Fruit fly (Drosophila melanogaster) whole organism, prepupa: ENCODE measurements around the gene Lcp65Ad.
A peak's percentile ranks its signal among the peaks of the same experiment; 100 is the strongest.

Experiments used
- CG10631 ChIP-seq: fragments of 200-800 bp; sonication (Bioruptor generic); optimal IDR thresholded peaks from 2 replicates; lab custom pipeline; 2016; ENCODE audit warnings: missing biosample characterization, missing genetic modification characterization
- CG11294 ChIP-seq: fragments of 200-800 bp; sonication (Bioruptor generic); IDR thresholded peaks from 2 replicates; pipeline ENCODE4 v1.3.6; 2022; ENCODE audit warnings: missing biosample characterization, missing genetic modification characterization
- CG11762 ChIP-seq: fragments of 200-800 bp; sonication (Bioruptor generic); optimal IDR thresholded peaks from 3 replicates; lab custom pipeline; 2016; ENCODE audit warnings: missing biosample characterization, missing genetic modification characterization; ENCODE audit not compliant: insufficient read depth
- CG15336 ChIP-seq: fragments of 200-800 bp; sonication (Bioruptor generic); IDR thresholded peaks from 2 replicates; pipeline ENCODE4 v1.3.6; 2022; ENCODE audit warnings: missing biosample characterization, missing genetic modification characterization
- CG16779 ChIP-seq: fragments of 200-800 bp; sonication (Bioruptor generic); optimal IDR thresholded peaks from 3 replicates; lab custom pipeline; 2017; ENCODE audit warnings: missing biosample characterization, mild to moderate bottlenecking, missing genetic modification characterization
- CG31627 ChIP-seq: fragments of 200-800 bp; sonication (Bioruptor generic); optimal IDR thresholded peaks from 3 replicates; lab custom pipeline; 2016; ENCODE audit warnings: missing biosample characterization, missing genetic modification characterization
- CG32006 ChIP-seq: fragments of 200-800 bp; sonication (Bioruptor generic); optimal IDR thresholded peaks from 3 replicates; lab custom pipeline; 2017; ENCODE audit warnings: missing biosample characterization, mild to moderate bottlenecking, missing genetic modification characterization
- CG34406 ChIP-seq: fragments of 200-800 bp; sonication (Bioruptor generic); optimal IDR thresholded peaks from 3 replicates; lab custom pipeline; 2016; ENCODE audit warnings: missing biosample characterization, missing genetic modification characterization
- CG3919 ChIP-seq: fragments of 200-800 bp; sonication (Bioruptor generic); optimal IDR thresholded peaks from 3 replicates; lab custom pipeline; 2016; ENCODE audit warnings: missing biosample characterization, missing genetic modification characterization
- CG4318 ChIP-seq: fragments of 200-800 bp; sonication (Bioruptor generic); optimal IDR thresholded peaks from 3 replicates; lab custom pipeline; 2017; ENCODE audit warnings: missing biosample characterization, mild to moderate bottlenecking, missing genetic modification characterization
- CG6163 ChIP-seq: fragments of 200-800 bp; sonication (Bioruptor generic); IDR thresholded peaks from 3 replicates; pipeline ENCODE4 v1.3.6; 2022; ENCODE audit warnings: missing biosample characterization, missing genetic modification characterization
- CG6854 ChIP-seq: fragments of 200-800 bp; sonication (Bioruptor generic); optimal IDR thresholded peaks from 2 replicates; lab custom pipeline; 2017; ENCODE audit warnings: missing biosample characterization, mild to moderate bottlenecking, missing genetic modification characterization
- CG7368 ChIP-seq: fragments of 200-800 bp; sonication (Bioruptor generic); optimal IDR thresholded peaks from 3 replicates; lab custom pipeline; 2016; ENCODE audit warnings: missing biosample characterization, missing genetic modification characterization
- CG8319 ChIP-seq: fragments of 200-800 bp; sonication (Bioruptor generic); optimal IDR thresholded peaks from 3 replicates; lab custom pipeline; 2016; ENCODE audit warnings: missing biosample characterization, missing genetic modification characterization
- Eip78C ChIP-seq: fragments of 200-800 bp; sonication (Bioruptor generic); peaks from one replicate; lab custom pipeline; 2016; ENCODE audit warnings: missing biosample characterization, missing genetic modification characterization
- Eip93F ChIP-seq: fragments of 200-800 bp; sonication (Bioruptor generic); optimal IDR thresholded peaks from 2 replicates; lab custom pipeline; 2016; ENCODE audit warnings: missing biosample characterization, mild to moderate bottlenecking, missing genetic modification characterization
- Hr39 ChIP-seq: fragments of 200-800 bp; sonication (Bioruptor generic); optimal IDR thresholded peaks from 2 replicates; lab custom pipeline; 2016; ENCODE audit warnings: missing biosample characterization, missing genetic modification characterization
- Lpt ChIP-seq: fragments of 200-800 bp; sonication (Bioruptor generic); optimal IDR thresholded peaks from 3 replicates; lab custom pipeline; 2016; ENCODE audit warnings: missing biosample characterization, missing genetic modification characterization
- OdsH ChIP-seq: fragments of 200-800 bp; sonication (Bioruptor generic); optimal IDR thresholded peaks from 3 replicates; lab custom pipeline; 2016; ENCODE audit warnings: missing biosample characterization, missing genetic modification characterization
- achi ChIP-seq: fragments of 200-800 bp; sonication (Bioruptor generic); optimal IDR thresholded peaks from 3 replicates; lab custom pipeline; 2016; ENCODE audit warnings: missing biosample characterization, missing genetic modification characterization
- acj6 ChIP-seq: fragments of 200-800 bp; sonication (Bioruptor generic); optimal IDR thresholded peaks from 3 replicates; lab custom pipeline; 2016; ENCODE audit warnings: missing biosample characterization, missing genetic modification characterization
- cyc ChIP-seq: fragments of 200-800 bp; sonication (Bioruptor generic); optimal IDR thresholded peaks from 3 replicates; lab custom pipeline; 2016; ENCODE audit warnings: missing biosample characterization, missing genetic modification characterization
- dac ChIP-seq: fragments of 200-800 bp; sonication (Bioruptor generic); optimal IDR thresholded peaks from 2 replicates; lab custom pipeline; 2017; ENCODE audit warnings: missing biosample characterization, mild to moderate bottlenecking, missing genetic modification characterization
- eg ChIP-seq: fragments of 200-800 bp; sonication (Bioruptor generic); IDR thresholded peaks from 3 replicates; pipeline ENCODE4 v1.3.6; 2022; ENCODE audit warnings: missing biosample characterization, missing genetic modification characterization
- esn ChIP-seq: fragments of 200-800 bp; sonication (Bioruptor generic); optimal IDR thresholded peaks from 2 replicates; lab custom pipeline; 2016; ENCODE audit warnings: missing biosample characterization, mild to moderate bottlenecking, missing genetic modification characterization, moderate library complexity
- fkh ChIP-seq: fragments of 200-800 bp; sonication (Bioruptor generic); optimal IDR thresholded peaks from 3 replicates; lab custom pipeline; 2017; ENCODE audit warnings: missing biosample characterization, mild to moderate bottlenecking, missing genetic modification characterization, moderate library complexity
- lz ChIP-seq: fragments of 200-800 bp; sonication (Bioruptor generic); optimal IDR thresholded peaks from 3 replicates; lab custom pipeline; 2016; ENCODE audit warnings: missing biosample characterization, missing genetic modification characterization
- net ChIP-seq: fragments of 200-800 bp; sonication (Bioruptor generic); optimal IDR thresholded peaks from 3 replicates; lab custom pipeline; 2016; ENCODE audit warnings: missing biosample characterization, missing genetic modification characterization
- pdm3 ChIP-seq: fragments of 200-800 bp; sonication (Bioruptor generic); optimal IDR thresholded peaks from 3 replicates; lab custom pipeline; 2016; ENCODE audit warnings: missing biosample characterization, missing genetic modification characterization
- spab ChIP-seq: fragments of 200-800 bp; sonication (Bioruptor generic); optimal IDR thresholded peaks from 2 replicates; lab custom pipeline; 2017; ENCODE audit warnings: missing biosample characterization, mild to moderate bottlenecking, missing genetic modification characterization, missing genetic modification reagents
- topi ChIP-seq: fragments of 200-800 bp; sonication (Bioruptor generic); optimal IDR thresholded peaks from 3 replicates; lab custom pipeline; 2016; ENCODE audit warnings: missing biosample characterization, missing genetic modification characterization
- vri ChIP-seq: fragments of 200-800 bp; sonication (Bioruptor generic); optimal IDR thresholded peaks from 3 replicates; lab custom pipeline; 2016; ENCODE audit warnings: missing biosample characterization, mild to moderate bottlenecking, missing genetic modification characterization

The Lcp65Ad gene

DNA sequence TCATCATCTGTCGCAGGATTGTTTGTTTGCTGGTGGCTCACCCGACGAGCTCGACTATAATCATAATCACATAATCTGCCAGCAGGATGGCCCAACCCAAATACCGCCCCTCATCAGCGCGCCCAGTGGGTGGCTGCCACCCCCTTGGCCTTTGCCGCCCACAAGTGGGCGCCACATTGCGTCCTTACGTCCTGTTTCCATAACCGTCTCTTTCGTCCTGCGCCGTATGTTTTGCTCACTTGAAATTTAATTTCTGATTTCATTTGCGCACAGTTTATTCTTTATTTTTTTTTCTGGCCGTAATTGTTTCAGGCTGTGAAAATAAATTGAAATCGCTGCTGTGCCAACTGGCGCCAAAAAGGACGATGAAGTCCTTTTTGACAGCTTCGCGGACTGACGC, 37.8 kb upstream of the Lcp65Ad start:
- no peak for TF ChIP-seq CG31627
- TF ChIP-seq net (GFP tag; lab: Kevin White, UChicago) = no peak
- TF ChIP-seq CG11294 (GFP tag; lab: Robert Waterston, UW) = no peak
- no peak for TF ChIP-seq dac (GFP tag; lab: Kevin White, UChicago)
- no peak for TF ChIP-seq CG3919
- no peak for TF ChIP-seq CG6163 (GFP tag; lab: Robert Waterston, UW)
- TF ChIP-seq vri (GFP tag; lab: Kevin White, UChicago) = no peak
- TF ChIP-seq CG10631 (GFP tag; lab: Kevin White, UChicago) = no peak
- TF ChIP-seq Lpt (GFP tag; lab: Kevin White, UChicago) = no peak
- no peak for TF ChIP-seq Eip78C (GFP tag; lab: Kevin White, UChicago)
- no peak for TF ChIP-seq esn (GFP tag; lab: Kevin White, UChicago)
- TF ChIP-seq CG34406 (GFP tag; lab: Kevin White, UChicago) = no peak
- TF ChIP-seq achi = no peak
- no peak for TF ChIP-seq CG32006 (GFP tag; lab: Kevin White, UChicago)
- TF ChIP-seq CG8319 (GFP tag; lab: Kevin White, UChicago) = no peak

DNA sequence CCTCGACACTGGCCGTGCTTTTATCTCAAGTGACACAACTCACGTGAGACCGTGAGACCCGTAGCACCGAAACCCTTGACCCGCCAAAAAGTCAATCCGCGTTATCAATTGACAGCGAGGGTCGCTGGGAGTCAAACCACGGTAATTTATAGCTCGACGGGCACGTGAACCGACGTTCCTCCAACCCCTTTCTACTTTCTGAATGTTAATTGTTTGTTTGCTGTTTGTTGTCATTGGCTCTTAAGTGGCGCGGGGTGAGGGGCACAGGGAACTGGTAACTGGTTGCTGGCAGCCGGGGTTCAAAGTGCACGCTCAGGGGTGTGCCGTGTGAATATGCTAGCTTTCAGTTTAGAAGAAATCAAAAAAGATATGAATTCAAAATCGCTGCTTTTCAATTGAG, 36.5 kb upstream of the Lcp65Ad start:
- TF ChIP-seq CG11762 (no peak), fkh (GFP tag; lab: Kevin White, UChicago) (peak; percentile 49), CG10631 (GFP tag; lab: Kevin White, UChicago) (no peak), topi (GFP tag; lab: Kevin White, UChicago) (no peak), Eip93F (GFP tag; lab: Kevin White, UChicago) (no peak)

DNA sequence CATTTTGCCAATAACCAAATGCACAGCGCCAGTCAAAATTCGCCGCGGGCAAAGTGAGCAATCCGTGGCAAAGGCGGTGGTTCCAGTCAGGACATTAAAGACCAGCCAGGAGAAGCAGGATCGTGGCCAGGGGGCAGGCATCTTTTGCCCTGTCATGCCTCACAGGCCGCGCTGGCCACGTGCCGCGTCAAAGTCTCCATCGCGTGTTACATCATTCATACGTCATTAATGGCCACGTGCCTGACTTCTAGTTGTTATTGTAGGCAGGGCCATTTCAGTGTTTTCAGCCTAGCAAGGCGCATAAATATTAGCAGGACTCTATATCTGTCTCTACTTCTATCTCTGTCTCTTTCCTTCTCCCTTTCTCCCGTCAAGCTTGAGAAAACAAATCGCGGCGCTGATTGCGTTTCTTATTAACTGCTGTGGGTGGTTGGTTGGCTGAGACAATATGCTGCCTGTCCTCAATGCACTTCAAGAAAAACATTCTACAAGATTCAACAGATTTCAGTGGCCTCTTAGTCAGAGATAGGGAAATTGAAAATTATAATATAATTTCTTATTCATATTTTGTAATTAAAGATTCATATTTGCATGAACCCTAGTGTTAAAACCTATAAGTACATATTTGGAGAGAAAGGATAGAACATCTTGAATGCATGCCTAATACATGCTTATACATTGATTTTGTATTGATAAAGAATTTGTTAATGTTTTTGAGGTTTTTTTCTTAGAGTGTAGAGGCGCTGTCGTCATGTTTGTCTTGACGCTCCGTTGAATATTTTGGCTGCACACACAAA, 34.7 kb upstream of the Lcp65Ad start:
- TF ChIP-seq OdsH (GFP tag; lab: Kevin White, UChicago) = no peak
- TF ChIP-seq spab = no peak
- no peak for TF ChIP-seq CG15336 (GFP tag; lab: Robert Waterston, UW)

DNA sequence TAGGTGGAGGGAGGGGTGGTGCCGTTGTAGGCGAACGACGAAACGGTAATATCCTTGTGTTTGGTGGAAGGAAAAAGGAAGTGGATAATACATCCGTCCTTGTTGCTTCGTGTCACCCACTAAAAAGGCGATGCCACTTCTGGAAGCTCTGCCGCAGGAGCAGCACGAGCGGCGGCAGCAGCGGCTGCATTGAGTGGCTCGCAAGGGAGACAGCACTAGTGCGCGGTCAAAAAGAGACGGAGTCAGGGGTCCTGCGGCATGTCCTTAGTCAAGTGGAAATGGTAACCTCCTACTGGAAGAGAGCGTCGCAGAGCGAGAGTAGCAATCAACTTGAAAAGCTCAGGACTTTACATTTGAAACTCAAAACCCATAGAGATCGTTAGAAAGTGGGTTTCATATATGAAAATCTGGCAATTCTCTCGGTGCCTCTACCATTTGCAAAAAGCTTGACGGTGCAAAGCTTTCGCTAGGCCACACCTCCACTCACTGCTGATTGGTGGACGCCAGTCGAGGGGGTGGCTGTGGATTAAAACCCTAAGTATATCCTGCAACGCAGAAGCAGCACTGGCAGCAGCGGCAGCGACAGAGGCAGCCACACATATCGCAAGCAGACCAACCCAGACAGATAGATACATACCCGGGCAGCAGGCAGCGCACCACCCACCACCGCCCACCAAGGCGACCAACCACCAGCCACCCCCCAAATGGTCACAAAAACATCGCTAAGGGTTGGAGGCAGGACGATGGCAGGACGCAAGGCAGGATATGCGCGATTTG, 32.3 kb upstream of the Lcp65Ad start:
- TF ChIP-seq eg (GFP tag; lab: Robert Waterston, UW) (no peak), Lpt (GFP tag; lab: Kevin White, UChicago) (no peak), CG7368 (GFP tag; lab: Kevin White, UChicago) (no peak), CG3919 (no peak), CG6854 (GFP tag; lab: Kevin White, UChicago) (no peak), achi (no peak), CG4318 (no peak)

DNA sequence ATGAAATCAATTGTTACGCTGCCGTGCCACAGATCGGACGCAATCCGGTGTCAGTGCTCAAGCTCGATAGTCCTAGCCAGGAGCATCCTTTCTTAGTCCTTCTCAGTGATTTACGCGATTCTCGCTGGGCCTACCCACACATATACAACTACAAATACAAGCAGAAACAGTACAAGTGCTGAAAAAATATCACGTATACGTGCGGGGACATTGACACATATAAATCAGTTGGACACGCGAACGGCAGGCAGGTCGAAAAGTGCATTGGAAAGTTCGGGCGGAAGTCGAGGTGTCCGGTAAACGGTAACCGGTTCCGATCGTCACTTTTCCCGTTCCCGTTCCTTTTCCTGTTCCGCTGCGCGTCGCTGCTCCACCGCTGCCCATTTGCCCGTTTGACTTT, 31.7 kb upstream of the Lcp65Ad start:
- TF ChIP-seq CG32006 (GFP tag; lab: Kevin White, UChicago) (no peak), CG34406 (GFP tag; lab: Kevin White, UChicago) (no peak), spab (no peak), Lpt (GFP tag; lab: Kevin White, UChicago) (no peak), pdm3 (GFP tag; lab: Kevin White, UChicago) (no peak), lz (GFP tag; lab: Kevin White, UChicago) (no peak), CG8319 (GFP tag; lab: Kevin White, UChicago) (no peak), Eip78C (GFP tag; lab: Kevin White, UChicago) (no peak), acj6 (GFP tag; lab: Kevin White, UChicago) (no peak), esn (GFP tag; lab: Kevin White, UChicago) (no peak), vri (GFP tag; lab: Kevin White, UChicago) (no peak), Hr39 (GFP tag; lab: Kevin White, UChicago) (no peak), CG16779 (tag; lab: Kevin White, UChicago) (no peak), cyc (GFP tag; lab: Kevin White, UChicago) (no peak), CG10631 (GFP tag; lab: Kevin White, UChicago) (no peak)
